Worm (Caenorhabditis elegans) whole organism, late embryonic: ENCODE data around the gene D1005.5.

Experiments
- K02D7.2 ChIP-seq: sonication (generic microtip); optimal IDR thresholded peaks from 2 replicates; lab custom pipeline; 2017; ENCODE audit warnings: mild to moderate bottlenecking, missing genetic modification characterization, missing compliant biosample characterization
- ceh-24 ChIP-seq: sonication (generic microtip); optimal IDR thresholded peaks from 2 replicates; lab custom pipeline; 2016; ENCODE audit warnings: mild to moderate bottlenecking, missing genetic modification characterization, missing compliant biosample characterization
- gmeb-2 ChIP-seq: sonication (generic microtip); optimal IDR thresholded peaks from 2 replicates; lab custom pipeline; 2016; ENCODE audit warnings: missing genetic modification characterization, inconsistent platforms, missing compliant biosample characterization
- hlh-13 ChIP-seq: fragments of 200-800 bp; sonication (Bioruptor generic); optimal IDR thresholded peaks from 2 replicates; lab custom pipeline; 2018; ENCODE audit warnings: mild to moderate bottlenecking, missing genetic modification characterization, missing compliant biosample characterization
- nhr-11 ChIP-seq: fragments of 150-350 bp; optimal IDR thresholded peaks from 2 replicates; lab custom pipeline; 2014; ENCODE audit warnings: missing biosample characterization, missing genetic modification characterization
- pha-4 ChIP-seq: fragments of 150-350 bp; optimal IDR thresholded peaks from 2 replicates; lab custom pipeline; 2018; ENCODE audit warnings: missing biosample characterization, missing genetic modification reagents, missing genetic modification characterization

DNA sequence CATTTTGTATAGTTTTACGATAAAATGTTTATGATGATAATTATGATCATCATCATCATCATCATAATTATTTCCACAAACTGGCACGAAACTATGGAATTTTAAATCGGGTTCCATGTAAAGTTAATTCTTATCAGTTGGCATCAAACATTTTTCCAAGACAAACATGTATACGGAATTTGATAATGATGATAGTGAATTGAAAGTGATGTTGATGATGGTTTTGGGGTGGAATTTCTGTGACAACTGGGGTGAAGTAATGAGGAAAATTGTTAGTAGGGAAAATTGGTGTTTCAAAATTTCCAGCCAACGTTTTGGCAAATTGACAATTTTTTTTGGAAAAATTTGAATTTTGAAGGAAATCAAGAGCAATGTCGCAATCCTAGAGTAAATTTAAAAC lies 13.0 kb downstream of the D1005.5 start:
- TF ChIP-seq gmeb-2 (tag; lab: Kevin White, UChicago) (no peak), hlh-13 (GFP tag; lab: Kevin White, UChicago) (no peak), nhr-11 (tag; lab: Kevin White, UChicago) (no peak), K02D7.2 (no peak), pha-4 (tag; lab: Kevin White, UChicago) (no peak), ceh-24 (tag; lab: Kevin White, UChicago) (no peak)
